Worm (Caenorhabditis elegans): Measurements from ENCODE around the gene gem-1.

The gem-1 gene

DNA sequence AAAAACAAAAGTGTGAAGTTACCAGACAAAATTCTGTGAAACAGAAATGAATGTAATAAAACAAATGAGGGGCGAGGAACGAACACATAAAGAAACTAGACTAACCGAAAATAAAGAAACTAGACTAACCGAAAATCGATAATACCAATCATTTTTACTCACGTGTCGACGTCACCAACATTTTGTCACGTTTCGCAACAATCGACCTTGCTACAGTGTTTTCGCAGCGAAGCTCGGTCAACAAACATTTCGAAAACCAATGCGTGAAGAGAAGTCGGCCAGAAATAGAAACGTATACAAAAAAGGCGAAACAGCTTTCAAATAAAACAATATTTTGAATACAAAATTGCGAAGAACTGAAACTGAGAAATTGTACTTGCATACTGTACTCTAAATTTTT is 9.8 kb downstream of the gem-1 start:
- TF ChIP-seq snpc-4 (tag; optimal IDR thresholded peaks at IDR 0.05) (no peak), ceh-43 (GFP tag; optimal IDR thresholded peaks at IDR 0.05) (no peak), ceh-39 (tag; optimal IDR thresholded peaks at IDR 0.05) (no peak), bed-3 (GFP tag; optimal IDR thresholded peaks at IDR 0.05) (no peak), unc-62 (GFP tag; optimal IDR thresholded peaks at IDR 0.05) (no peak), mep-1 (tag; optimal IDR thresholded peaks at IDR 0.05) (no peak), mls-2 (tag; optimal IDR thresholded peaks at IDR 0.05) (no peak)

DNA sequence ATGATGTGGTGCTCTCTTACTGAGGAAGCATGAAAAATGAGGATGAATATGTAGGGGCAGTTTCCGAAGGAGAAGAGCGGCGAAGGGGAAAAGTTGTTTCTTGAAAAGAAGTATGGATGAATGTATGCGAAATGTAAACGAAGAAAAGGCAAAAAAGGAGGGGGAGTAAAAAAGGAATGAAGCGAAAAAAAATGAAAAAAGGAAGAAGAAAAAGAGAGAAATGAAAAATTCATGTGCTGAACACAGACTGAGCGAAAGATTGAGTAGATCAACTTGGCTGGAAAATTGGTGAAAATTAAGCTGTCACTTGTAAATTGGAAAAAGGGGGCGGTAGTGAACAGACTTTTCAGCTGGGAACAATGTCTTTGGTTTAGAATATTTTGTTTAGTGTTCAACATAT is 11.9 kb downstream of the gem-1 start, which contains the start of gene C49F8.1:
Gene C49F8.1 (minus strand): TSS at position 101 of the 400 bp plus-strand sequence.
- TF ChIP-seq nhr-2 (tag; optimal IDR thresholded peaks at IDR 0.05): no peak
- no peak for TF ChIP-seq mep-1 (tag; optimal IDR thresholded peaks at IDR 0.05)
- TF ChIP-seq pha-4 (tag; optimal IDR thresholded peaks at IDR 0.05): no peak
- TF ChIP-seq elt-1 (tag; optimal IDR thresholded peaks at IDR 0.05; ENCODE audit: borderline replicate concordance, insufficient read depth): no peak
- TF ChIP-seq ceh-39 (tag; optimal IDR thresholded peaks at IDR 0.05): no peak
- TF ChIP-seq lin-32 (GFP tag; optimal IDR thresholded peaks at IDR 0.05): no peak
- TF ChIP-seq mls-2 (tag; optimal IDR thresholded peaks at IDR 0.05): no peak
- no peak for TF ChIP-seq lsy-2 (tag; optimal IDR thresholded peaks at IDR 0.05)
- no peak for TF ChIP-seq unc-120 (tag; optimal IDR thresholded peaks at IDR 0.05; ENCODE audit: poor library complexity, severe bottlenecking)
- no peak for TF ChIP-seq nhr-12 (tag; optimal IDR thresholded peaks at IDR 0.05)
- no peak for TF ChIP-seq zip-8 (tag; optimal IDR thresholded peaks at IDR 0.05)
- no peak for TF ChIP-seq ces-1 (GFP tag; optimal IDR thresholded peaks at IDR 0.05)
- TF ChIP-seq ztf-11 (tag; optimal IDR thresholded peaks at IDR 0.05): no peak
- TF ChIP-seq cnd-1 (tag; optimal IDR thresholded peaks at IDR 0.05): no peak

DNA sequence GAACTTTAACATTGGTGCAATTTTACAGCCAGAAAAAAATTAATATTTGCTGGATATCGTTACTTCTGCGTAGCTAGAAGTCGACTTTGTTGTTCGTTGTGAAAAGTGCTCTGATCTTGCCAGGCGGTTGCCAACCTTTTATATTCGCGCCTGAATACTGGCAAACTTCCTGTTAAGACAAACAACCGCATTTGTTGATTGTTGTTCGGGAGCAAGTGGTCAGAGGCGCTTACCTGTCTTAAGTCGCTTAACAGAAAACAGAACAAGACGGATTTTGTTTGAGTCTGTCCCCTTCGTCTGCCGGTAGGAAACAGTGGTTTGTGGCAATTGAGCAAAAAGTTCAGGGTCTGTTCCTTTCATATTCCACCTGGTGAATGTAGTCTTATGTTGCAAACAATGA is 14.3 kb downstream of the gem-1 start, which contains the start of gene C49F8.15:
Gene C49F8.15 (minus strand): TSS at position 101 of the 400 bp plus-strand sequence.
- TF ChIP-seq ceh-39 (tag; optimal IDR thresholded peaks at IDR 0.05): no peak
- no peak for TF ChIP-seq ham-2 (GFP tag; optimal IDR thresholded peaks at IDR 0.05)
- no peak for TF ChIP-seq unc-39 (tag; optimal IDR thresholded peaks at IDR 0.05)
- TF ChIP-seq ceh-43 (GFP tag; optimal IDR thresholded peaks at IDR 0.05): no peak
- TF ChIP-seq cnd-1 (tag; optimal IDR thresholded peaks at IDR 0.05): no peak
- TF ChIP-seq mep-1 (tag; optimal IDR thresholded peaks at IDR 0.05): no peak
- no peak for TF ChIP-seq blmp-1 (tag; optimal IDR thresholded peaks at IDR 0.05)
- TF ChIP-seq ztf-11 (tag; optimal IDR thresholded peaks at IDR 0.05): no peak
- TF ChIP-seq nhr-237 (tag; optimal IDR thresholded peaks at IDR 0.05): no peak
- no peak for TF ChIP-seq mls-2 (tag; optimal IDR thresholded peaks at IDR 0.05)
- no peak for TF ChIP-seq nhr-76 (tag; optimal IDR thresholded peaks at IDR 0.05)
- TF ChIP-seq unc-120 (tag; optimal IDR thresholded peaks at IDR 0.05; ENCODE audit: poor library complexity, severe bottlenecking): no peak

DNA sequence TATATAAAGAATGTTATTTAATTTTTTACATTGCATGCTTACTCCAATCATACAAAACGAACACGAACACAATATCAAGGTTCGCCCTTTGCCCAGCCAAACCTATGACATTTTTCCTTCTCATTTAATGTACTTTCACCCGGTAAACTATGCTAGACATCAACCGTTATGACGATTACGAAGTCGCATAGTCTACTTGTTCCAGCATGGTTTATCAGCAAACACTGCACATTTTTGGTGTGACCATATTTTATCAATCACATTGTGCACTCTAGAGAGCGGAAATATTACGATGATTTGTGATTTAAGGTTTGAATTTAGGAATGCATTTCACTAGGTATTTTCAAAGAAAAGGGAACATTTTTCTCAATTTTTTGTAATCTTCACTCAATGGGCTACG is 16.2 kb downstream of the gem-1 start:
- TF ChIP-seq lin-32 (GFP tag; optimal IDR thresholded peaks at IDR 0.05) (no peak), pha-4 (tag; optimal IDR thresholded peaks at IDR 0.05) (no peak), lsy-2 (tag; optimal IDR thresholded peaks at IDR 0.05) (no peak), nhr-12 (tag; optimal IDR thresholded peaks at IDR 0.05) (no peak)

DNA sequence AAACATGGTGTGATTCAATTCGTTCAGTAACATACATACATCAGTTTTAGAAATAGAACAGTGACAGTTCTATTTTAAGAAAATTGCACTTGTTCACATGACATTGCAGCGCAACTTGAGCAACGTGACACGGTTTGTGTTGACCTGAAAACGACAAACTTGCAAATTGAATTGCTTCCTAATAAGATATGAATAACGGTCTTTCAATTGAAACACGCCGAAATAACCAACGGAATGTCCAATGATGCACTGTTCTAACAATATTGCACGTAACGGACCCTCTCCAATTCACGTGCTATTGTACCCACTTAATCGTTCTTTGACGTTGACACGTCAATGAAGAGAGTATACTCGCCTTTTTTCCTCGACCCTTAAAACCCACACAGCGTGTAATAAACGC is 17.0 kb downstream of the gem-1 start:
- TF ChIP-seq nhr-2 (tag; optimal IDR thresholded peaks at IDR 0.05) (peak; percentile 17), pha-4 (tag; optimal IDR thresholded peaks at IDR 0.05) (no peak), lin-13 (tag; optimal IDR thresholded peaks at IDR 0.05) (no peak)

DNA sequence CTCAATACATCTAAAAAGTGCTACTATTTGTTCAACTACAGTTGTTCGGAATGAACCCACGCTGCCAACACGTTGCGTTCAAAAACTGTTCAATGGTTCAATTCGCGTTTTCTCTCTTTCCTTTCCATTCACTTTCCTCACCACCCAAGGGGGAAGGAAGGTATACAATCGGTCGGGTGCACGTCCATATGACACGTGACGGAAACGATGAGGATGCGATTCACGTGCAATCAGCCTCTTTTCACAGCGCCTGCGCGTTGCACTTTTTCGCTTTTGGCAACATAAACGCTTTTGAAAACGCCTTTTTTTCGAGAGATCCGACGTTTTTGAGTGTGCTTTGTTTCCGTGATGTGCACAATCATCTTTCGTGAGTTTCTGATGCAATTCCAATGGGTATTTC is 18.2 kb downstream of the gem-1 start:
- TF ChIP-seq ham-2 (GFP tag; optimal IDR thresholded peaks at IDR 0.05) (peak; percentile 14), nhr-237 (tag; optimal IDR thresholded peaks at IDR 0.05) (no peak), M03D4.4 (tag; optimal IDR thresholded peaks at IDR 0.05) (no peak), blmp-1 (tag; optimal IDR thresholded peaks at IDR 0.05) (peak; percentile 3)

DNA sequence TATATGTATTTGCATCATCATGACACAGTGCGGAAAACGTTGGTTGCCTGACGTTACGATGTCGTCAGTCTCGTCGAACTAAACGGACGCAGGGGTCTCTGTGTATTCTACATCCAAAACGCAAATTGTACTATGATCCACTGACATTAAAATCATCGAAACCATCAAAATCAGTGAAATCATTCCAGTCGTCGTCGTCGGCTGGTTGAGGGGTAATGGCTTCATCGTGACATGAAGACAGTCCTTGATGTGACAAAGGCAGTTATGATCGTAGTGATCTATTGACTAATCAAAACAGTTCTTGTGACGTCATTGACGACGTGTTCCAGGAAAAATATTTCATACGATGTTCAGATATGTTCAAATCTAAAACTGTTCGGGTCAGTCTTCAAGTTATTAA is 19.1 kb downstream of the gem-1 start:
- TF ChIP-seq nhr-76 (tag; optimal IDR thresholded peaks at IDR 0.05) (no peak), sptf-1 (tag; optimal IDR thresholded peaks at IDR 0.05) (no peak), nhr-28 (tag; optimal IDR thresholded peaks at IDR 0.05) (no peak), lsy-2 (tag; optimal IDR thresholded peaks at IDR 0.05) (no peak), nhr-2 (tag; optimal IDR thresholded peaks at IDR 0.05) (no peak), lin-13 (tag; optimal IDR thresholded peaks at IDR 0.05) (no peak), lin-32 (GFP tag; optimal IDR thresholded peaks at IDR 0.05) (no peak), ham-2 (GFP tag; optimal IDR thresholded peaks at IDR 0.05) (no peak), flh-1 (GFP tag; optimal IDR thresholded peaks at IDR 0.05) (no peak), unc-120 (tag; optimal IDR thresholded peaks at IDR 0.05; ENCODE audit: poor library complexity, severe bottlenecking) (no peak), ces-1 (GFP tag; optimal IDR thresholded peaks at IDR 0.05) (no peak), sem-2 (GFP tag; optimal IDR thresholded peaks at IDR 0.05) (no peak), M03D4.4 (tag; optimal IDR thresholded peaks at IDR 0.05) (no peak)

Measured in whole organism, mixed stage, embryonic.